Fruit fly (Drosophila melanogaster) whole organism, embryonic: Measurements from ENCODE around the gene CG3032.
A peak's percentile ranks its signal among the peaks of the same experiment; 100 is the strongest.

Experiments used
- BtbVII ChIP-seq: fragments of 200-800 bp; sonication (Bioruptor generic); optimal IDR thresholded peaks from 3 replicates; lab custom pipeline; 2017; ENCODE audit warnings: missing biosample characterization, mild to moderate bottlenecking, missing genetic modification characterization
- CG10209 ChIP-seq: fragments of 200-800 bp; sonication (Bioruptor generic); optimal IDR thresholded peaks from 3 replicates; lab custom pipeline; 2017; ENCODE audit warnings: missing biosample characterization, mild to moderate bottlenecking, missing genetic modification characterization, missing genetic modification reagents
- CG10959 ChIP-seq: fragments of 200-800 bp; sonication (Bioruptor generic); IDR thresholded peaks from 2 replicates; pipeline ENCODE4 v1.3.6; 2022; ENCODE audit warnings: missing biosample characterization, missing genetic modification characterization
- CG11695 ChIP-seq: fragments of 200-800 bp; sonication (Bioruptor generic); IDR thresholded peaks from 3 replicates; pipeline ENCODE4 v1.3.6; 2022; ENCODE audit warnings: missing biosample characterization, missing genetic modification characterization
- CG14014 ChIP-seq: fragments of 200-800 bp; sonication (Bioruptor generic); IDR thresholded peaks from 2 replicates; pipeline ENCODE4 v1.3.6; 2022; ENCODE audit warnings: missing biosample characterization, missing genetic modification characterization
- CG14441 ChIP-seq: fragments of 200-800 bp; sonication (Bioruptor generic); IDR thresholded peaks from 2 replicates; pipeline ENCODE4 v1.3.6; 2022; ENCODE audit warnings: missing biosample characterization, missing genetic modification characterization
- CG14667 ChIP-seq: fragments of 200-800 bp; sonication (Bioruptor generic); IDR thresholded peaks from 2 replicates; pipeline ENCODE4 v1.3.6; 2022; ENCODE audit warnings: missing biosample characterization, missing genetic modification characterization
- CG1647 ChIP-seq: fragments of 200-800 bp; sonication (Bioruptor generic); optimal IDR thresholded peaks from 3 replicates; lab custom pipeline; 2016; ENCODE audit warnings: missing biosample characterization, missing genetic modification characterization
- CG2889 ChIP-seq: fragments of 200-800 bp; sonication (Bioruptor generic); IDR thresholded peaks from 3 replicates; pipeline ENCODE4 v1.3.6; 2022; ENCODE audit warnings: missing biosample characterization, missing genetic modification characterization
- CG3163 ChIP-seq: fragments of 200-800 bp; sonication (Bioruptor generic); optimal IDR thresholded peaks from 3 replicates; lab custom pipeline; 2016; ENCODE audit warnings: missing biosample characterization, missing genetic modification characterization
- CG4328 ChIP-seq: fragments of 200-800 bp; sonication (Bioruptor generic); optimal IDR thresholded peaks from 3 replicates; lab custom pipeline; 2017; ENCODE audit warnings: missing biosample characterization, missing genetic modification reagents, missing genetic modification characterization
- CG6689 ChIP-seq: fragments of 200-800 bp; sonication (Bioruptor generic); IDR thresholded peaks from 2 replicates; pipeline ENCODE4 v1.3.6; 2022; ENCODE audit warnings: missing biosample characterization, missing genetic modification characterization
- CG7786 ChIP-seq: fragments of 200-800 bp; sonication (Bioruptor generic); optimal IDR thresholded peaks from 2 replicates; lab custom pipeline; 2016; ENCODE audit warnings: missing biosample characterization, missing genetic modification characterization
- CG8089 ChIP-seq: fragments of 200-800 bp; sonication (Bioruptor generic); optimal IDR thresholded peaks from 3 replicates; lab custom pipeline; 2016; ENCODE audit warnings: missing biosample characterization, missing genetic modification characterization
- CG9609 ChIP-seq: fragments of 200-800 bp; sonication (Bioruptor generic); optimal IDR thresholded peaks from 3 replicates; lab custom pipeline; 2016; ENCODE audit warnings: missing biosample characterization, missing genetic modification characterization
- CG9727 ChIP-seq: fragments of 200-800 bp; sonication (Bioruptor generic); optimal IDR thresholded peaks from 3 replicates; lab custom pipeline; 2017; ENCODE audit warnings: missing biosample characterization, mild to moderate bottlenecking, missing genetic modification characterization
- Camta ChIP-seq: fragments of 200-800 bp; sonication (Bioruptor generic); optimal IDR thresholded peaks from 2 replicates; lab custom pipeline; 2016; ENCODE audit warnings: missing biosample characterization, missing genetic modification characterization
- CrebB ChIP-seq: fragments of 200-800 bp; sonication (Bioruptor generic); optimal IDR thresholded peaks from 3 replicates; lab custom pipeline; 2018; ENCODE audit warnings: missing biosample characterization, mild to moderate bottlenecking, missing genetic modification characterization
- D19A ChIP-seq: fragments of 200-800 bp; optimal IDR thresholded peaks from 3 replicates; lab custom pipeline; 2019; ENCODE audit warnings: missing biosample characterization, mild to moderate bottlenecking, missing genetic modification characterization, moderate library complexity
- Deaf1 ChIP-seq: fragments of 200-800 bp; optimal IDR thresholded peaks from 3 replicates; lab custom pipeline; 2019; ENCODE audit warnings: missing biosample characterization, mild to moderate bottlenecking, missing genetic modification characterization, moderate library complexity
- Eip74EF ChIP-seq, 2 experiments: fragments of 200-800 bp in 1 of 2; fragments of >200 bp in 1 of 2; sonication (Bioruptor generic) in 1 of 2; optimal IDR thresholded peaks; 2 replicates each; lab custom pipeline; 2017 to 2019; ENCODE audit warnings: missing biosample characterization in 2 of 2, missing genetic modification characterization in 2 of 2, mild to moderate bottlenecking in 1 of 2, moderate library complexity in 1 of 2
- Hsf ChIP-seq: fragments of 200-800 bp; sonication (Bioruptor generic); optimal IDR thresholded peaks from 3 replicates; lab custom pipeline; 2016; ENCODE audit warnings: missing biosample characterization, missing genetic modification characterization
- Kr ChIP-seq: fragments of 200-800 bp; sonication (Bioruptor generic); optimal IDR thresholded peaks from 2 replicates; lab custom pipeline; 2017; ENCODE audit warnings: missing biosample characterization, mild to moderate bottlenecking, missing genetic modification characterization
- Med ChIP-seq: fragments of 200-800 bp; sonication (Bioruptor generic); peaks from one replicate; lab custom pipeline; 2016; ENCODE audit warnings: missing biosample characterization, missing genetic modification characterization, mild to moderate bottlenecking, inconsistent platforms, moderate library complexity
- NC2α ChIP-seq: fragments of 200-800 bp; sonication (Bioruptor generic); optimal IDR thresholded peaks from 2 replicates; lab custom pipeline; 2016; ENCODE audit warnings: missing biosample characterization, missing genetic modification characterization
- NFAT ChIP-seq: fragments of 200-800 bp; sonication (Bioruptor generic); IDR thresholded peaks from 2 replicates; pipeline ENCODE4 v1.3.6; 2022; ENCODE audit warnings: missing biosample characterization, missing genetic modification characterization
- Nf-YA ChIP-seq: fragments of 200-800 bp; sonication (Bioruptor generic); IDR thresholded peaks from 2 replicates; pipeline ENCODE4 v1.3.6; 2022; ENCODE audit warnings: missing biosample characterization, missing genetic modification characterization
- Oaz ChIP-seq: fragments of 200-800 bp; sonication (Bioruptor generic); IDR thresholded peaks from 2 replicates; pipeline ENCODE4 v1.3.6; 2022; ENCODE audit warnings: missing biosample characterization, missing genetic modification characterization
- Opbp ChIP-seq: fragments of 200-800 bp; sonication (Bioruptor generic); IDR thresholded peaks from 3 replicates; pipeline ENCODE4 v1.3.6; 2022; ENCODE audit warnings: missing biosample characterization, missing genetic modification characterization; ENCODE audit not compliant: partially characterized antibody
- Optix ChIP-seq: fragments of 200-800 bp; sonication (Bioruptor generic); IDR thresholded peaks from 3 replicates; pipeline ENCODE4 v1.3.6; 2022; ENCODE audit warnings: missing biosample characterization, missing genetic modification characterization
- Ravus ChIP-seq: fragments of 200-800 bp; sonication (Bioruptor generic); IDR thresholded peaks from 2 replicates; pipeline ENCODE4 v1.3.6; 2022; ENCODE audit warnings: missing biosample characterization, missing genetic modification characterization
- Sin3A ChIP-seq: fragments of >200 bp; optimal IDR thresholded peaks from 2 replicates; lab custom pipeline; 2018
- Taf1 ChIP-seq: fragments of 200-800 bp; sonication (Bioruptor generic); IDR thresholded peaks from 2 replicates; pipeline ENCODE4 v1.3.6; 2022; ENCODE audit warnings: missing biosample characterization, missing genetic modification characterization
- Xrp1 ChIP-seq: fragments of 200-800 bp; sonication (Bioruptor generic); IDR thresholded peaks from 2 replicates; pipeline ENCODE4 v1.3.6; 2022; ENCODE audit warnings: missing biosample characterization, missing genetic modification characterization
- chinmo ChIP-seq: fragments of 200-800 bp; sonication (Bioruptor generic); IDR thresholded peaks from 4 replicates; pipeline ENCODE4 v1.3.6; 2022; ENCODE audit warnings: missing biosample characterization, missing genetic modification characterization; ENCODE audit not compliant: partially characterized antibody
- dimm ChIP-seq: fragments of 200-800 bp; sonication (Bioruptor generic); IDR thresholded peaks from 2 replicates; pipeline ENCODE4 v1.3.6; 2022; ENCODE audit warnings: missing biosample characterization, missing genetic modification characterization
- esg ChIP-seq: fragments of 200-800 bp; sonication (Bioruptor generic); conservative IDR thresholded peaks from 2 replicates; pipeline ENCODE4 v1.3.6; 2022; ENCODE audit warnings: missing biosample characterization, missing genetic modification characterization
- ewg ChIP-seq: fragments of 200-800 bp; sonication (Bioruptor generic); optimal IDR thresholded peaks from 3 replicates; lab custom pipeline; 2017; ENCODE audit warnings: mild to moderate bottlenecking, missing biosample characterization, missing genetic modification reagents, missing genetic modification characterization
- eyg ChIP-seq: fragments of 200-800 bp; sonication (Bioruptor generic); optimal IDR thresholded peaks from 3 replicates; lab custom pipeline; 2016; ENCODE audit warnings: missing biosample characterization, missing genetic modification characterization
- fd102C ChIP-seq: fragments of 200-800 bp; sonication (Bioruptor generic); optimal IDR thresholded peaks from 2 replicates; lab custom pipeline; 2018; ENCODE audit warnings: missing biosample characterization, mild to moderate bottlenecking, missing genetic modification characterization, moderate library complexity
- ham ChIP-seq: fragments of 200-800 bp; sonication (Bioruptor generic); IDR thresholded peaks from 2 replicates; pipeline ENCODE4 v1.3.6; 2022; ENCODE audit warnings: missing biosample characterization, missing genetic modification characterization
- jumu ChIP-seq: fragments of 200-800 bp; sonication (Bioruptor generic); optimal IDR thresholded peaks from 3 replicates; lab custom pipeline; 2016; ENCODE audit warnings: missing biosample characterization, missing genetic modification characterization
- phol ChIP-seq: fragments of 200-800 bp; sonication (Bioruptor generic); optimal IDR thresholded peaks from 3 replicates; lab custom pipeline; 2018; ENCODE audit warnings: missing biosample characterization, mild to moderate bottlenecking, missing genetic modification characterization, moderate library complexity
- pita ChIP-seq: fragments of 200-800 bp; sonication (Bioruptor generic); optimal IDR thresholded peaks from 2 replicates; lab custom pipeline; 2017; ENCODE audit warnings: missing biosample characterization, mild to moderate bottlenecking, missing genetic modification characterization
- rib ChIP-seq: fragments of 200-800 bp; sonication (Bioruptor generic); IDR thresholded peaks from 2 replicates; pipeline ENCODE4 v1.3.6; 2022; ENCODE audit warnings: missing biosample characterization, missing genetic modification characterization
- slp2 ChIP-seq: fragments of 200-800 bp; sonication (Bioruptor generic); optimal IDR thresholded peaks from 2 replicates; lab custom pipeline; 2016; ENCODE audit warnings: missing biosample characterization, missing genetic modification characterization
- so ChIP-seq: fragments of 200-800 bp; sonication (Bioruptor generic); IDR thresholded peaks from 3 replicates; pipeline ENCODE4 v1.3.6; 2022; ENCODE audit warnings: missing biosample characterization, missing genetic modification characterization
- tgo ChIP-seq: fragments of 200-800 bp; sonication (Bioruptor generic); IDR thresholded peaks from 3 replicates; pipeline ENCODE4 v1.3.6; 2022; ENCODE audit warnings: missing biosample characterization, missing genetic modification characterization
- tin ChIP-seq: fragments of 200-800 bp; sonication (Bioruptor generic); optimal IDR thresholded peaks from 3 replicates; lab custom pipeline; 2016; ENCODE audit warnings: missing biosample characterization, missing genetic modification characterization
- unc-4 ChIP-seq: fragments of 200-800 bp; sonication (Bioruptor generic); IDR thresholded peaks from 2 replicates; pipeline ENCODE4 v1.3.6; 2022; ENCODE audit warnings: missing biosample characterization, missing genetic modification characterization; ENCODE audit not compliant: partially characterized antibody
- z ChIP-seq: fragments of 200-800 bp; sonication (Bioruptor generic); IDR thresholded peaks from 3 replicates; pipeline ENCODE4 v1.3.6; 2022; ENCODE audit warnings: missing biosample characterization, missing genetic modification characterization

Gene CG3032

DNA sequence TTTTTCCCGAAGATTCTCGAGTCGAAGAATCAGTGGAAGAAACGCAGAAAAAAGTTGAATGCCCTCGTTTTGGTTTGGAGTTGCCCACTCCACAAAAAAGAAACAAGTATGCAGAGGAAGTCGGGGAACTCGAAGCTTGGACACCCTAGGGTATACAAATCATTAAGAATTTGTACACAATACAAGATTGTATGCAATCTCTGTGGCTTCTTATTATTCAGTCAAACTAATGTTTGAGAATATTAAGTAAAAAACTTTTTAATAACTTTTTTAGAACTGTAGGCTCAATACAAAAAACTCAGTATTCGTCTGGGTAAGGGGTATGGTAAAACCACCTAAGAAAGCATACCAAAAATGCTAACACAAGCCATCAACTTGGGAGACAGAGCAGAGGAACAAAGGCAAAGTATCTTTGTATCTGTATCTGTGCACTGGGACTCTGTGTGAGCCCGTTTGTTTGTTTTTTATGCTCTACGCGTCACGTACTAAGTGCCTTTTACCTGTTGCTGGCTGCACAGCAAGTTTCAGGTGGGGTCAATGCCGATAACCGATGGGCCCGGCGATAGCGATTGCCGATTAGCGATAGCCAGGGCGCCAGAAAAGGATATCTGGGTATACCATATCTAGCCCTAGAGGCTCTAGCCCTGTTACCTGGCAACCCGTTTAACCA is 28.4 kb downstream of the CG3032 start (continued):
- no peak for TF ChIP-seq Kr (GFP tag; lab: Kevin White, UChicago)
- TF ChIP-seq slp2 (GFP tag; lab: Kevin White, UChicago): peak; percentile 69
- TF ChIP-seq tgo (GFP tag; lab: Robert Waterston, UW): peak; percentile 71
- TF ChIP-seq CrebB (tag; lab: Kevin White, UChicago): peak; percentile 53
- no peak for TF ChIP-seq NFAT
- no peak for TF ChIP-seq CG14441 (GFP tag; lab: Robert Waterston, UW)
- TF ChIP-seq Deaf1 (tag; lab: Kevin White, UChicago): peak; percentile 48
- TF ChIP-seq pita: no peak
- no peak for TF ChIP-seq fd102C (GFP tag; lab: Kevin White, UChicago)
- TF ChIP-seq CG10209 (GFP tag; lab: Kevin White, UChicago): peak; percentile 72
- TF ChIP-seq CG4328 (GFP tag; lab: Kevin White, UChicago): no peak
- TF ChIP-seq CG14014: peak; percentile 53
- TF ChIP-seq CG2889 (GFP tag; lab: Robert Waterston, UW): no peak
- TF ChIP-seq CG7786 (GFP tag; lab: Kevin White, UChicago): peak; percentile 74
- peak; percentile 83 for TF ChIP-seq CG9727 (GFP tag; lab: Kevin White, UChicago)
- no peak for TF ChIP-seq Sin3A (lab: Kevin White, UChicago)
- no peak for TF ChIP-seq BtbVII (GFP tag; lab: Kevin White, UChicago)
- TF ChIP-seq D19A (tag; lab: Kevin White, UChicago): peak; percentile 92
- TF ChIP-seq NC2α (GFP tag; lab: Kevin White, UChicago): peak; percentile 43
- peak; percentile 56; the same call in 1 of the 3 replicates for TF ChIP-seq so (GFP tag; lab: Robert Waterston, UW)
- TF ChIP-seq ham (GFP tag; lab: Robert Waterston, UW): no peak
- peak in 1 of 2 experiments; percentile 70 for TF ChIP-seq Eip74EF (GFP tag; optimal IDR thresholded peaks at IDR 0.05; lab: Kevin White, UChicago)
- peak; percentile 75 for TF ChIP-seq tin (GFP tag; lab: Kevin White, UChicago)
- TF ChIP-seq CG6689: peak; percentile 77
- TF ChIP-seq CG10959 (GFP tag; lab: Robert Waterston, UW): peak; percentile 67
- TF ChIP-seq Camta (GFP tag; lab: Kevin White, UChicago): peak; percentile 80
- TF ChIP-seq CG9609: peak; percentile 54
- TF ChIP-seq CG8089 (GFP tag; lab: Kevin White, UChicago): peak; percentile 81
- 0 out of 3 replicates have a peak, but pooled peaks have one; percentile 33 for TF ChIP-seq z (GFP tag; lab: Robert Waterston, UW)
- peak; percentile 84 for TF ChIP-seq Hsf (GFP tag; lab: Kevin White, UChicago)
- peak; percentile 94 for TF ChIP-seq Med (GFP tag; lab: Kevin White, UChicago)
- TF ChIP-seq chinmo (GFP tag; lab: Robert Waterston, UW): 0 out of 4 replicates have a peak, but pooled peaks have one; percentile 58
- peak; percentile 74; the same call in 2 of the 3 replicates for TF ChIP-seq Opbp (GFP tag; lab: Robert Waterston, UW)
- TF ChIP-seq CG11695 (GFP tag; lab: Robert Waterston, UW): peak; percentile 48; the same call in 1 of the 3 replicates
- peak; percentile 81 for TF ChIP-seq phol (tag; lab: Kevin White, UChicago)
- no peak for TF ChIP-seq Taf1 (GFP tag; lab: Robert Waterston, UW)
- peak; percentile 51; the same call in 1 of the 2 replicates for TF ChIP-seq CG14667 (GFP tag; lab: Robert Waterston, UW)
- TF ChIP-seq Optix (GFP tag; lab: Robert Waterston, UW): peak; percentile 57; the same call in 2 of the 3 replicates
- TF ChIP-seq jumu (GFP tag; lab: Kevin White, UChicago): peak; percentile 62
- peak; percentile 56 for TF ChIP-seq esg (GFP tag; lab: Robert Waterston, UW)
- no peak for TF ChIP-seq unc-4 (GFP tag; lab: Robert Waterston, UW)
- peak; percentile 54 for TF ChIP-seq ewg (GFP tag; lab: Kevin White, UChicago)
- TF ChIP-seq rib (GFP tag; lab: Robert Waterston, UW): no peak
- TF ChIP-seq eyg (GFP tag; lab: Kevin White, UChicago): peak; percentile 56
- TF ChIP-seq Ravus: peak; percentile 15
- peak; percentile 89 for TF ChIP-seq Xrp1 (GFP tag; lab: Robert Waterston, UW)
- peak; percentile 53 for TF ChIP-seq CG3163 (GFP tag; lab: Kevin White, UChicago)
- TF ChIP-seq dimm: 0 out of 2 replicates have a peak, but pooled peaks have one; percentile 30
- TF ChIP-seq Nf-YA: no peak
- TF ChIP-seq Oaz (GFP tag; lab: Robert Waterston, UW): no peak
- no peak for TF ChIP-seq CG1647 (GFP tag; lab: Kevin White, UChicago)
